Fruit fly (Drosophila melanogaster) whole organism, embryonic: ENCODE data around the gene CG10019.

Source experiments
- ATbp ChIP-seq: fragments of 200-800 bp; sonication (Bioruptor generic); optimal IDR thresholded peaks from 2 replicates; lab custom pipeline; 2017; ENCODE audit warnings: missing biosample characterization, mild to moderate bottlenecking, missing genetic modification characterization, missing genetic modification reagents
- Atf-2 ChIP-seq: fragments of 200-800 bp; sonication (Bioruptor generic); optimal IDR thresholded peaks from 2 replicates; lab custom pipeline; 2016; ENCODE audit warnings: missing biosample characterization, missing genetic modification characterization
- CG10267 ChIP-seq: fragments of 200-800 bp; sonication (Bioruptor generic); optimal IDR thresholded peaks from 2 replicates; lab custom pipeline; 2018; ENCODE audit warnings: missing biosample characterization, mild to moderate bottlenecking, missing genetic modification characterization, moderate library complexity
- CG10565 ChIP-seq: fragments of 200-800 bp; sonication (Bioruptor generic); optimal IDR thresholded peaks from 3 replicates; lab custom pipeline; 2016; ENCODE audit warnings: missing biosample characterization, mild to moderate bottlenecking, missing genetic modification characterization
- CG12071 ChIP-seq: fragments of 200-800 bp; sonication (Bioruptor generic); optimal IDR thresholded peaks from 3 replicates; lab custom pipeline; 2018; ENCODE audit warnings: missing biosample characterization, mild to moderate bottlenecking, missing genetic modification characterization
- CG1233 ChIP-seq: fragments of 200-800 bp; sonication (Bioruptor generic); optimal IDR thresholded peaks from 4 replicates; lab custom pipeline; 2018; ENCODE audit warnings: missing biosample characterization, mild to moderate bottlenecking, missing genetic modification characterization
- CG13624 ChIP-seq: fragments of 200-800 bp; sonication (Bioruptor generic); optimal IDR thresholded peaks from 2 replicates; lab custom pipeline; 2016; ENCODE audit warnings: missing biosample characterization, missing genetic modification characterization
- CG13775 ChIP-seq: fragments of 200-800 bp; sonication (Bioruptor generic); optimal IDR thresholded peaks from 3 replicates; lab custom pipeline; 2017; ENCODE audit warnings: missing biosample characterization, mild to moderate bottlenecking, missing genetic modification characterization
- CG15479 ChIP-seq: fragments of 200-800 bp; sonication (Bioruptor generic); optimal IDR thresholded peaks from 3 replicates; lab custom pipeline; 2019; ENCODE audit warnings: missing biosample characterization, mild to moderate bottlenecking, missing genetic modification characterization, moderate library complexity
- CG15696 ChIP-seq: fragments of 200-800 bp; sonication (Bioruptor generic); optimal IDR thresholded peaks from 2 replicates; lab custom pipeline; 2019; ENCODE audit warnings: missing biosample characterization, mild to moderate bottlenecking, missing genetic modification characterization, moderate library complexity
- CG1647 ChIP-seq: fragments of 200-800 bp; sonication (Bioruptor generic); optimal IDR thresholded peaks from 3 replicates; lab custom pipeline; 2016; ENCODE audit warnings: missing biosample characterization, missing genetic modification characterization
- CG17361 ChIP-seq: fragments of 200-800 bp; sonication (Bioruptor generic); IDR thresholded peaks from 3 replicates; pipeline ENCODE4 v1.3.6; 2022; ENCODE audit warnings: missing biosample characterization, missing genetic modification characterization
- CG18262 ChIP-seq: fragments of 200-800 bp; optimal IDR thresholded peaks from 3 replicates; lab custom pipeline; 2019; ENCODE audit warnings: missing biosample characterization, mild to moderate bottlenecking, missing genetic modification characterization, moderate library complexity
- CG2120 ChIP-seq: fragments of 200-800 bp; sonication (Bioruptor generic); optimal IDR thresholded peaks from 3 replicates; lab custom pipeline; 2016; ENCODE audit warnings: missing biosample characterization, missing genetic modification characterization
- CG2129 ChIP-seq: fragments of 200-800 bp; sonication (Bioruptor generic); IDR thresholded peaks from 2 replicates; pipeline ENCODE4 v1.3.6; 2022; ENCODE audit warnings: missing biosample characterization, missing genetic modification characterization; ENCODE audit not compliant: partially characterized antibody
- CG31441 ChIP-seq: fragments of 200-800 bp; sonication (Bioruptor generic); IDR thresholded peaks from 2 replicates; pipeline ENCODE4 v1.3.6; 2022; ENCODE audit warnings: missing biosample characterization, missing genetic modification characterization
- CG6175 ChIP-seq: fragments of 200-800 bp; sonication (Bioruptor generic); IDR thresholded peaks from 3 replicates; pipeline ENCODE4 v1.3.6; 2022; ENCODE audit warnings: missing biosample characterization, missing genetic modification characterization
- CG7786 ChIP-seq: fragments of 200-800 bp; sonication (Bioruptor generic); optimal IDR thresholded peaks from 2 replicates; lab custom pipeline; 2016; ENCODE audit warnings: missing biosample characterization, missing genetic modification characterization
- CG7987 ChIP-seq: fragments of 200-800 bp; sonication (Bioruptor generic); optimal IDR thresholded peaks from 2 replicates; lab custom pipeline; 2018; ENCODE audit warnings: missing biosample characterization, mild to moderate bottlenecking, missing genetic modification characterization, moderate library complexity
- CG9932 ChIP-seq: fragments of 200-800 bp; sonication (Bioruptor generic); IDR thresholded peaks from 2 replicates; pipeline ENCODE4 v1.3.6; 2022; ENCODE audit warnings: missing biosample characterization, missing genetic modification characterization
- CrebB ChIP-seq: fragments of 200-800 bp; sonication (Bioruptor generic); optimal IDR thresholded peaks from 3 replicates; lab custom pipeline; 2018; ENCODE audit warnings: missing biosample characterization, mild to moderate bottlenecking, missing genetic modification characterization
- Deaf1 ChIP-seq: fragments of 200-800 bp; optimal IDR thresholded peaks from 3 replicates; lab custom pipeline; 2019; ENCODE audit warnings: missing biosample characterization, mild to moderate bottlenecking, missing genetic modification characterization, moderate library complexity
- Dfd ChIP-seq, 2 experiments: fragments of >200 bp; optimal IDR thresholded peaks; 2 replicates each; lab custom pipeline; 2017; ENCODE audit warnings: missing biosample characterization in 2 of 2, missing genetic modification characterization in 2 of 2
- Dll ChIP-seq: fragments of 200-800 bp; sonication (Bioruptor generic); IDR thresholded peaks from 4 replicates; pipeline ENCODE4 v1.3.6; 2022; ENCODE audit warnings: missing biosample characterization, missing genetic modification characterization; ENCODE audit not compliant: partially characterized antibody
- Doc3 ChIP-seq: fragments of 200-800 bp; sonication (Bioruptor generic); IDR thresholded peaks from 3 replicates; pipeline ENCODE4 v1.3.6; 2022; ENCODE audit warnings: missing biosample characterization, missing genetic modification characterization; ENCODE audit not compliant: partially characterized antibody
- ERR ChIP-seq: fragments of 200-800 bp; sonication (Bioruptor generic); optimal IDR thresholded peaks from 2 replicates; lab custom pipeline; 2016; ENCODE audit warnings: missing biosample characterization, missing genetic modification characterization
- Hand ChIP-seq: fragments of 200-800 bp; sonication (Bioruptor generic); optimal IDR thresholded peaks from 2 replicates; lab custom pipeline; 2017; ENCODE audit warnings: mild to moderate bottlenecking, missing biosample characterization, missing genetic modification reagents, missing genetic modification characterization
- Max ChIP-seq: fragments of 200-800 bp; sonication (Bioruptor generic); optimal IDR thresholded peaks from 2 replicates; lab custom pipeline; 2016; ENCODE audit warnings: missing biosample characterization, mild to moderate bottlenecking, missing genetic modification characterization
- NC2β ChIP-seq: fragments of 200-800 bp; sonication (Bioruptor generic); optimal IDR thresholded peaks from 2 replicates; lab custom pipeline; 2016; ENCODE audit warnings: missing biosample characterization, missing genetic modification characterization
- Oaz ChIP-seq: fragments of 200-800 bp; sonication (Bioruptor generic); IDR thresholded peaks from 2 replicates; pipeline ENCODE4 v1.3.6; 2022; ENCODE audit warnings: missing biosample characterization, missing genetic modification characterization
- PHDP ChIP-seq: fragments of 200-800 bp; sonication (Bioruptor generic); optimal IDR thresholded peaks from 3 replicates; lab custom pipeline; 2018; ENCODE audit warnings: missing biosample characterization, mild to moderate bottlenecking, missing genetic modification characterization, moderate library complexity
- Xrp1 ChIP-seq: fragments of 200-800 bp; sonication (Bioruptor generic); IDR thresholded peaks from 2 replicates; pipeline ENCODE4 v1.3.6; 2022; ENCODE audit warnings: missing biosample characterization, missing genetic modification characterization
- abd-A ChIP-seq: fragments of 200-800 bp; sonication (Bioruptor generic); optimal IDR thresholded peaks from 3 replicates; lab custom pipeline; 2019; ENCODE audit warnings: missing biosample characterization, mild to moderate bottlenecking, missing genetic modification characterization, moderate library complexity
- bigmax ChIP-seq: fragments of 200-800 bp; sonication (Bioruptor generic); optimal IDR thresholded peaks from 2 replicates; lab custom pipeline; 2018; ENCODE audit warnings: missing biosample characterization, mild to moderate bottlenecking, missing genetic modification characterization
- cad ChIP-seq: fragments of >200 bp; optimal IDR thresholded peaks from 2 replicates; lab custom pipeline; 2017; ENCODE audit warnings: missing biosample characterization, missing genetic modification characterization
- danr ChIP-seq: fragments of 200-800 bp; sonication (Bioruptor generic); IDR thresholded peaks from 2 replicates; pipeline ENCODE4 v1.3.6; 2022; ENCODE audit warnings: missing biosample characterization, missing genetic modification characterization
- fd64A ChIP-seq: fragments of 200-800 bp; sonication (Bioruptor generic); optimal IDR thresholded peaks from 3 replicates; lab custom pipeline; 2018; ENCODE audit warnings: missing biosample characterization, mild to moderate bottlenecking, missing genetic modification characterization
- gce ChIP-seq: fragments of 200-800 bp; sonication (Bioruptor generic); IDR thresholded peaks from 3 replicates; pipeline ENCODE4 v1.3.6; 2022; ENCODE audit warnings: missing biosample characterization, missing genetic modification characterization
- ind ChIP-seq: fragments of 200-800 bp; sonication (Bioruptor generic); optimal IDR thresholded peaks from 3 replicates; lab custom pipeline; 2016; ENCODE audit warnings: missing biosample characterization, missing genetic modification characterization
- kah ChIP-seq: fragments of 200-800 bp; sonication (Bioruptor generic); optimal IDR thresholded peaks from 2 replicates; lab custom pipeline; 2018; ENCODE audit warnings: missing biosample characterization, mild to moderate bottlenecking, missing genetic modification characterization
- lilli ChIP-seq: fragments of 200-800 bp; sonication (Bioruptor generic); optimal IDR thresholded peaks from 3 replicates; lab custom pipeline; 2016; ENCODE audit warnings: missing biosample characterization, missing genetic modification characterization
- lmd ChIP-seq: fragments of 200-800 bp; sonication (Bioruptor generic); IDR thresholded peaks from 2 replicates; pipeline ENCODE4 v1.3.6; 2022; ENCODE audit warnings: missing biosample characterization, missing genetic modification characterization
- maf-S ChIP-seq: fragments of 200-800 bp; sonication (Bioruptor generic); optimal IDR thresholded peaks from 2 replicates; lab custom pipeline; 2016; ENCODE audit warnings: missing biosample characterization, missing genetic modification characterization
- mam ChIP-seq: fragments of 200-800 bp; sonication (Bioruptor generic); optimal IDR thresholded peaks from 3 replicates; lab custom pipeline; 2016; ENCODE audit warnings: missing biosample characterization, missing genetic modification characterization
- pho ChIP-seq: fragments of 200-800 bp; sonication (Bioruptor generic); optimal IDR thresholded peaks from 2 replicates; lab custom pipeline; 2016; ENCODE audit warnings: missing biosample characterization, missing genetic modification characterization
- pnt ChIP-seq: fragments of 200-800 bp; sonication (Bioruptor generic); optimal IDR thresholded peaks from 3 replicates; lab custom pipeline; 2016; ENCODE audit warnings: missing biosample characterization, missing genetic modification characterization
- pum ChIP-seq: fragments of 200-800 bp; sonication (Bioruptor generic); optimal IDR thresholded peaks from 2 replicates; lab custom pipeline; 2016; ENCODE audit warnings: missing biosample characterization, missing genetic modification characterization
- sd ChIP-seq: fragments of 200-800 bp; sonication (Bioruptor generic); optimal IDR thresholded peaks from 3 replicates; lab custom pipeline; 2018; ENCODE audit warnings: missing biosample characterization, mild to moderate bottlenecking, missing genetic modification characterization, moderate library complexity
- toy ChIP-seq: fragments of 200-800 bp; sonication (Bioruptor generic); IDR thresholded peaks from 2 replicates; pipeline ENCODE4 v1.3.6; 2022; ENCODE audit warnings: missing biosample characterization, missing genetic modification characterization
- trh ChIP-seq: fragments of 200-800 bp; sonication (Bioruptor generic); optimal IDR thresholded peaks from 2 replicates; lab custom pipeline; 2016; ENCODE audit warnings: missing biosample characterization, missing genetic modification characterization
- tx ChIP-seq: fragments of 200-800 bp; sonication (Bioruptor generic); optimal IDR thresholded peaks from 2 replicates; lab custom pipeline; 2016; ENCODE audit warnings: missing biosample characterization, missing genetic modification characterization

CG10019 gene

dm6 chr2L:3772937-3773623 is 42.8 kb downstream of the CG10019 start (continued):
- TF ChIP-seq CG31441 (GFP tag; lab: Robert Waterston, UW) (peak; percentile 74), Atf-2 (GFP tag; lab: Kevin White, UChicago) (no peak), CG2129 (no peak), ATbp (GFP tag; lab: Kevin White, UChicago) (peak; percentile 18), pum (GFP tag; lab: Kevin White, UChicago) (peak; percentile 18), sd (peak; percentile 52), Oaz (GFP tag; lab: Robert Waterston, UW) (no peak), trh (GFP tag; lab: Kevin White, UChicago) (peak; percentile 3), Deaf1 (tag; lab: Kevin White, UChicago) (peak; percentile 72), kah (GFP tag; lab: Kevin White, UChicago) (no peak), CG1233 (peak; percentile 51), CG7786 (GFP tag; lab: Kevin White, UChicago) (no peak), pho (GFP tag; lab: Kevin White, UChicago) (no peak), CG12071 (no peak), Doc3 (no peak), CrebB (tag; lab: Kevin White, UChicago) (no peak), PHDP (peak; percentile 66), maf-S (no peak), CG15696 (tag; lab: Kevin White, UChicago) (peak; percentile 47), CG17361 (GFP tag; lab: Robert Waterston, UW) (peak; percentile 85), bigmax (GFP tag; lab: Kevin White, UChicago) (no peak), Max (GFP tag; lab: Kevin White, UChicago) (peak; percentile 16), CG9932 (GFP tag; lab: Robert Waterston, UW) (peak; percentile 32; the same call in 1 of the 2 replicates), CG10267 (tag; lab: Kevin White, UChicago) (peak; percentile 41), CG1647 (no peak), CG15479 (GFP tag; lab: Kevin White, UChicago) (no peak), CG13775 (peak; percentile 47), abd-A (tag; lab: Kevin White, UChicago) (peak; percentile 35), Dfd (GFP tag; optimal IDR thresholded peaks at IDR 0.05; lab: Kevin White, UChicago) (no peak), cad (GFP tag; lab: Kevin White, UChicago) (no peak), tx (GFP tag; lab: Kevin White, UChicago) (no peak), CG10565 (GFP tag; lab: Kevin White, UChicago) (no peak), lmd (peak; percentile 48), CG13624 (no peak), danr (GFP tag; lab: Robert Waterston, UW) (no peak), Hand (GFP tag; lab: Kevin White, UChicago) (peak; percentile 52), lilli (peak; percentile 7), CG7987 (GFP tag; lab: Kevin White, UChicago) (no peak), ind (GFP tag; lab: Kevin White, UChicago) (peak; percentile 34), Xrp1 (GFP tag; lab: Robert Waterston, UW) (peak; percentile 65), NC2β (no peak), fd64A (GFP tag; lab: Kevin White, UChicago) (no peak), pnt (GFP tag; lab: Kevin White, UChicago) (no peak), toy (no peak), gce (GFP tag; lab: Robert Waterston, UW) (no peak), ERR (GFP tag; lab: Kevin White, UChicago) (no peak), CG2120 (GFP tag; lab: Kevin White, UChicago) (peak; percentile 49), Dll (GFP tag; lab: Robert Waterston, UW) (no peak), CG6175 (GFP tag; lab: Robert Waterston, UW) (peak; percentile 99), mam (peak; percentile 7), CG18262 (tag; lab: Kevin White, UChicago) (peak; percentile 82)
